Worm (Caenorhabditis elegans): ENCODE measurements around the gene moma-1.

ce11 chrIII:861819-862356, 9.7 kb upstream of the moma-1 start, which contains the start of gene arx-4:
- TF ChIP-seq nhr-28 (tag; optimal IDR thresholded peaks at IDR 0.05) (no peak), dmd-9 (GFP tag; IDR thresholded peaks at IDR 0.05) (no peak), unc-62 (GFP tag; optimal IDR thresholded peaks at IDR 0.05 in 1 of 2) (no peak), unc-62 (tag; optimal IDR thresholded peaks at IDR 0.05) (no peak), fos-1 (tag; optimal IDR thresholded peaks at IDR 0.05) (no peak), aha-1 (tag) (peak; percentile 89), nhr-237 (tag; optimal IDR thresholded peaks at IDR 0.05) (no peak), ctbp-1 (GFP tag; IDR thresholded peaks at IDR 0.05) (no peak)

All from whole organism, L4 larva.